Fruit fly (Drosophila melanogaster) whole organism, embryonic: Measurements from ENCODE around the gene ssp3.
A peak's percentile ranks its signal among the peaks of the same experiment; 100 is the strongest.

ENCODE experiments used
- CG1024 ChIP-seq: fragments of 200-800 bp; sonication (Bioruptor generic); IDR thresholded peaks from 2 replicates; pipeline ENCODE4 v1.3.6; 2022; ENCODE audit warnings: missing biosample characterization, missing genetic modification characterization
- CG11696 ChIP-seq: fragments of 200-800 bp; sonication (Bioruptor generic); IDR thresholded peaks from 2 replicates; pipeline ENCODE4 v1.3.6; 2022; ENCODE audit warnings: missing biosample characterization, missing genetic modification characterization
- CG12155 ChIP-seq: fragments of 200-800 bp; sonication (Bioruptor generic); optimal IDR thresholded peaks from 3 replicates; lab custom pipeline; 2016; ENCODE audit warnings: missing biosample characterization, missing genetic modification characterization
- CG12769 ChIP-seq: fragments of 200-800 bp; sonication (Bioruptor generic); optimal IDR thresholded peaks from 2 replicates; lab custom pipeline; 2019; ENCODE audit warnings: missing biosample characterization, mild to moderate bottlenecking, missing genetic modification characterization, moderate library complexity
- CG15514 ChIP-seq: fragments of 200-800 bp; sonication (Bioruptor generic); optimal IDR thresholded peaks from 3 replicates; lab custom pipeline; 2017; ENCODE audit warnings: missing biosample characterization, missing genetic modification characterization, mild to moderate bottlenecking, moderate library complexity, missing genetic modification reagents
- CG1602 ChIP-seq: fragments of 200-800 bp; sonication (Bioruptor generic); optimal IDR thresholded peaks from 3 replicates; lab custom pipeline; 2016; ENCODE audit warnings: missing biosample characterization, missing genetic modification characterization
- CG16863 ChIP-seq: fragments of 200-800 bp; sonication (Bioruptor generic); optimal IDR thresholded peaks from 3 replicates; lab custom pipeline; 2016; ENCODE audit warnings: missing biosample characterization, missing genetic modification characterization
- CG17328 ChIP-seq: fragments of 200-800 bp; sonication (Bioruptor generic); IDR thresholded peaks from 2 replicates; pipeline ENCODE4 v1.3.6; 2022; ENCODE audit warnings: missing biosample characterization, missing genetic modification characterization
- CG17359 ChIP-seq: fragments of 200-800 bp; sonication (Bioruptor generic); optimal IDR thresholded peaks from 3 replicates; lab custom pipeline; 2018; ENCODE audit warnings: missing biosample characterization, mild to moderate bottlenecking, missing genetic modification characterization, moderate library complexity
- CG2129 ChIP-seq: fragments of 200-800 bp; sonication (Bioruptor generic); IDR thresholded peaks from 2 replicates; pipeline ENCODE4 v1.3.6; 2022; ENCODE audit warnings: missing biosample characterization, missing genetic modification characterization; ENCODE audit not compliant: partially characterized antibody
- CG31441 ChIP-seq: fragments of 200-800 bp; sonication (Bioruptor generic); IDR thresholded peaks from 2 replicates; pipeline ENCODE4 v1.3.6; 2022; ENCODE audit warnings: missing biosample characterization, missing genetic modification characterization
- CG3407 ChIP-seq: fragments of 200-800 bp; sonication (Bioruptor generic); optimal IDR thresholded peaks from 2 replicates; lab custom pipeline; 2018; ENCODE audit warnings: missing biosample characterization, mild to moderate bottlenecking, missing genetic modification characterization
- CG4617 ChIP-seq: fragments of 200-800 bp; sonication (Bioruptor generic); optimal IDR thresholded peaks from 3 replicates; lab custom pipeline; 2016; ENCODE audit warnings: missing biosample characterization, missing genetic modification characterization, borderline replicate concordance
- CG4707 ChIP-seq: fragments of 200-800 bp; sonication (Bioruptor generic); optimal IDR thresholded peaks from 2 replicates; lab custom pipeline; 2018; ENCODE audit warnings: missing biosample characterization, mild to moderate bottlenecking, missing genetic modification characterization, moderate library complexity
- CG6791 ChIP-seq: fragments of 200-800 bp; sonication (Bioruptor generic); IDR thresholded peaks from 3 replicates; pipeline ENCODE4 v1.3.6; 2022; ENCODE audit warnings: missing biosample characterization, missing genetic modification characterization; ENCODE audit not compliant: partially characterized antibody
- CG7928 ChIP-seq: fragments of 200-800 bp; sonication (Bioruptor generic); optimal IDR thresholded peaks from 2 replicates; lab custom pipeline; 2017; ENCODE audit warnings: missing biosample characterization, mild to moderate bottlenecking, missing genetic modification characterization
- CG8924 ChIP-seq: fragments of 200-800 bp; optimal IDR thresholded peaks from 3 replicates; lab custom pipeline; 2019; ENCODE audit warnings: missing biosample characterization, mild to moderate bottlenecking, missing genetic modification characterization, moderate library complexity
- CG9932 ChIP-seq: fragments of 200-800 bp; sonication (Bioruptor generic); IDR thresholded peaks from 2 replicates; pipeline ENCODE4 v1.3.6; 2022; ENCODE audit warnings: missing biosample characterization, missing genetic modification characterization
- Dbx ChIP-seq: fragments of 200-800 bp; sonication (Bioruptor generic); IDR thresholded peaks from 3 replicates; pipeline ENCODE4 v1.3.6; 2022; ENCODE audit warnings: missing biosample characterization, missing genetic modification characterization
- Dref ChIP-seq: fragments of 200-800 bp; sonication (Bioruptor generic); IDR thresholded peaks from 2 replicates; pipeline ENCODE4 v1.3.6; 2022; ENCODE audit warnings: missing biosample characterization, missing genetic modification characterization
- Drgx ChIP-seq: fragments of 200-800 bp; sonication (Bioruptor generic); IDR thresholded peaks from 2 replicates; pipeline ENCODE4 v1.3.6; 2022; ENCODE audit warnings: missing biosample characterization, missing genetic modification characterization
- Ets65A ChIP-seq: fragments of 200-800 bp; sonication (Bioruptor generic); peaks from one replicate; lab custom pipeline; 2016; ENCODE audit warnings: missing biosample characterization, missing genetic modification characterization
- H2.0 ChIP-seq: fragments of 200-800 bp; sonication (Bioruptor generic); IDR thresholded peaks from 2 replicates; pipeline ENCODE4 v1.3.6; 2022; ENCODE audit warnings: missing biosample characterization, missing genetic modification characterization
- HmgZ ChIP-seq: fragments of 200-800 bp; sonication (Bioruptor generic); optimal IDR thresholded peaks from 2 replicates; lab custom pipeline; 2018; ENCODE audit warnings: missing biosample characterization, mild to moderate bottlenecking, missing genetic modification characterization
- Hr3 ChIP-seq: fragments of 200-800 bp; sonication (Bioruptor generic); optimal IDR thresholded peaks from 3 replicates; lab custom pipeline; 2016; ENCODE audit warnings: missing biosample characterization, missing genetic modification characterization
- Lim3 ChIP-seq: fragments of 200-800 bp; sonication (Bioruptor generic); IDR thresholded peaks from 2 replicates; pipeline ENCODE4 v1.3.6; 2022; ENCODE audit warnings: missing biosample characterization, missing genetic modification characterization
- Mad ChIP-seq: fragments of 200-800 bp; sonication (Bioruptor generic); optimal IDR thresholded peaks from 2 replicates; lab custom pipeline; 2016; ENCODE audit warnings: missing biosample characterization, missing genetic modification characterization
- Max ChIP-seq: fragments of 200-800 bp; sonication (Bioruptor generic); optimal IDR thresholded peaks from 2 replicates; lab custom pipeline; 2016; ENCODE audit warnings: missing biosample characterization, mild to moderate bottlenecking, missing genetic modification characterization
- Med ChIP-seq: fragments of 200-800 bp; sonication (Bioruptor generic); peaks from one replicate; lab custom pipeline; 2016; ENCODE audit warnings: missing biosample characterization, missing genetic modification characterization, mild to moderate bottlenecking, inconsistent platforms, moderate library complexity
- Six4 ChIP-seq: fragments of 200-800 bp; sonication (Bioruptor generic); optimal IDR thresholded peaks from 2 replicates; lab custom pipeline; 2016; ENCODE audit warnings: missing biosample characterization, missing genetic modification characterization
- Ssrp ChIP-seq: fragments of 200-800 bp; sonication (Bioruptor generic); optimal IDR thresholded peaks from 2 replicates; lab custom pipeline; 2018; ENCODE audit warnings: missing biosample characterization, mild to moderate bottlenecking, missing genetic modification characterization, moderate library complexity
- Tbp ChIP-seq: fragments of >200 bp; optimal IDR thresholded peaks from 2 replicates; lab custom pipeline; 2018; ENCODE audit warnings: missing biosample characterization, missing genetic modification characterization
- Trl ChIP-seq, 3 experiments: fragments of >200 bp in 2 of 3; fragments of 200-800 bp in 1 of 3; sonication (Bioruptor generic) in 1 of 3; optimal IDR thresholded peaks; 2 replicates in 1 of 3; 3 replicates in 2 of 3; lab custom pipeline; 2016 to 2017; ENCODE audit warnings: missing biosample characterization in 1 of 3, missing genetic modification characterization in 1 of 3
- Vsx1 ChIP-seq: fragments of 200-800 bp; sonication (Bioruptor generic); optimal IDR thresholded peaks from 2 replicates; lab custom pipeline; 2017; ENCODE audit warnings: missing biosample characterization, mild to moderate bottlenecking, missing genetic modification characterization, missing genetic modification reagents
- aop ChIP-seq: fragments of 200-800 bp; sonication (Bioruptor generic); IDR thresholded peaks from 2 replicates; pipeline ENCODE4 v1.3.6; 2022; ENCODE audit warnings: missing biosample characterization, missing genetic modification characterization
- bab2 ChIP-seq: fragments of 200-800 bp; sonication (Bioruptor generic); optimal IDR thresholded peaks from 2 replicates; lab custom pipeline; 2016; ENCODE audit warnings: missing biosample characterization, missing genetic modification characterization
- bowl ChIP-seq: fragments of 200-800 bp; sonication (Bioruptor generic); IDR thresholded peaks from 2 replicates; pipeline ENCODE4 v1.3.6; 2022; ENCODE audit warnings: missing biosample characterization, missing genetic modification characterization
- cas ChIP-seq: fragments of 200-800 bp; sonication (Bioruptor generic); IDR thresholded peaks from 2 replicates; pipeline ENCODE4 v1.3.6; 2022; ENCODE audit warnings: missing biosample characterization, missing genetic modification characterization
- chm ChIP-seq: fragments of 200-800 bp; sonication (Bioruptor generic); IDR thresholded peaks from 2 replicates; pipeline ENCODE4 v1.3.6; 2022; ENCODE audit warnings: missing biosample characterization, missing genetic modification characterization
- dpn ChIP-seq, 2 experiments: fragments of 200-800 bp; sonication (Bioruptor generic); optimal IDR thresholded peaks; 3 replicates each; lab custom pipeline; 2016; ENCODE audit warnings: missing biosample characterization in 2 of 2, missing genetic modification characterization in 2 of 2
- gce ChIP-seq: fragments of 200-800 bp; sonication (Bioruptor generic); IDR thresholded peaks from 3 replicates; pipeline ENCODE4 v1.3.6; 2022; ENCODE audit warnings: missing biosample characterization, missing genetic modification characterization
- hb ChIP-seq: fragments of 200-800 bp; sonication (Bioruptor generic); IDR thresholded peaks from 3 replicates; pipeline ENCODE4 v1.3.6; 2022; ENCODE audit warnings: missing biosample characterization, missing genetic modification characterization; ENCODE audit not compliant: partially characterized antibody
- knrl ChIP-seq: fragments of 200-800 bp; sonication (Bioruptor generic); IDR thresholded peaks from 3 replicates; pipeline ENCODE4 v1.3.6; 2022; ENCODE audit warnings: missing biosample characterization, missing genetic modification characterization; ENCODE audit not compliant: partially characterized antibody
- onecut ChIP-seq: fragments of 200-800 bp; sonication (Bioruptor generic); IDR thresholded peaks from 2 replicates; pipeline ENCODE4 v1.3.6; 2022; ENCODE audit warnings: missing biosample characterization, missing genetic modification characterization
- ranshi ChIP-seq: fragments of 200-800 bp; sonication (Bioruptor generic); IDR thresholded peaks from 2 replicates; pipeline ENCODE4 v1.3.6; 2022; ENCODE audit warnings: missing biosample characterization, missing genetic modification characterization
- slou ChIP-seq: fragments of 200-800 bp; sonication (Bioruptor generic); optimal IDR thresholded peaks from 3 replicates; lab custom pipeline; 2016; ENCODE audit warnings: missing biosample characterization, missing genetic modification characterization
- sug ChIP-seq: fragments of 200-800 bp; optimal IDR thresholded peaks from 2 replicates; lab custom pipeline; 2019; ENCODE audit warnings: missing biosample characterization, mild to moderate bottlenecking, missing genetic modification characterization, moderate library complexity
- tx ChIP-seq: fragments of 200-800 bp; sonication (Bioruptor generic); optimal IDR thresholded peaks from 2 replicates; lab custom pipeline; 2016; ENCODE audit warnings: missing biosample characterization, missing genetic modification characterization
- usp ChIP-seq: fragments of >200 bp; optimal IDR thresholded peaks from 2 replicates; lab custom pipeline; 2017; ENCODE audit warnings: missing biosample characterization, missing genetic modification characterization
- vfl ChIP-seq: fragments of 200-800 bp; sonication (Bioruptor generic); optimal IDR thresholded peaks from 2 replicates; lab custom pipeline; 2016; ENCODE audit warnings: missing biosample characterization, missing genetic modification characterization
- yki ChIP-seq: fragments of >200 bp; optimal IDR thresholded peaks from 3 replicates; lab custom pipeline; 2018
- zfh2 ChIP-seq: fragments of 200-800 bp; sonication (Bioruptor generic); optimal IDR thresholded peaks from 2 replicates; lab custom pipeline; 2016; ENCODE audit warnings: missing biosample characterization, missing genetic modification characterization

The ssp3 gene

DNA sequence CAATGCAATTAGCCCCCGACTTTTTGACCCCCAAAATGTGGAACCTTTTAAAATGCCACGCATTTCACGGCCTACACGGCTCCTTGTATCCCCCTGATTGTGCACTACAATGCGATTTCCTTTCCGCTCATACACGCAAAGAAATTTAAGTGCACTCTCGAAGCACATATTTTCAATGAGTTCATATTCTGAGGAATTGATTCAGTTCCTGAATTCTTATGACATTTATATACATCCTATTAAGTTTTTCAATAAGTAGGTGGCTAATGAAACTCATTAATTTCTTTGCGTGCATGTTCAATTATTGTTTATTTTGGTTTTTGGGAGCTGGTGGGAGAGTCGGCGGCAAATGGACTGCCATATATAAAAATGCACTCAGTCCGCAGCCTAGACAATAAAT is 44.5 kb downstream of the ssp3 start (continued):
- TF ChIP-seq CG15514 (no peak), onecut (no peak; the same call in 1 of the 2 replicates), knrl (no peak), CG17328 (GFP tag; lab: Robert Waterston, UW) (peak; percentile 86), H2.0 (GFP tag; lab: Robert Waterston, UW) (0 out of 2 replicates have a peak, but pooled peaks have one; percentile 42), CG3407 (GFP tag; lab: Kevin White, UChicago) (peak; percentile 73), Hr3 (GFP tag; lab: Kevin White, UChicago) (peak; percentile 59), Med (GFP tag; lab: Kevin White, UChicago) (peak; percentile 89), zfh2 (GFP tag; lab: Kevin White, UChicago) (no peak), Vsx1 (GFP tag; lab: Kevin White, UChicago) (peak; percentile 53), yki (no peak), CG4617 (GFP tag; lab: Kevin White, UChicago) (no peak), usp (no peak), Lim3 (GFP tag; lab: Robert Waterston, UW) (no peak), tx (GFP tag; lab: Kevin White, UChicago) (peak; percentile 5), Ssrp (tag; lab: Kevin White, UChicago) (peak; percentile 81), Dref (GFP tag; lab: Robert Waterston, UW) (no peak), CG17359 (peak; percentile 70), hb (GFP tag; lab: Robert Waterston, UW) (no peak), Ets65A (GFP tag; lab: Kevin White, UChicago) (peak; percentile 95), CG6791 (GFP tag; lab: Robert Waterston, UW) (no peak), Tbp (GFP tag; lab: Kevin White, UChicago) (no peak), Max (peak; percentile 34), Six4 (GFP tag; lab: Kevin White, UChicago) (peak; percentile 66), HmgZ (no peak), CG1024 (GFP tag; lab: Robert Waterston, UW) (peak; percentile 70), CG7928 (GFP tag; lab: Kevin White, UChicago) (no peak), Mad (GFP tag; lab: Kevin White, UChicago) (peak; percentile 31), Drgx (GFP tag; lab: Robert Waterston, UW) (no peak), CG16863 (GFP tag; lab: Kevin White, UChicago) (peak; percentile 61), sug (tag; lab: Kevin White, UChicago) (no peak), bab2 (GFP tag; lab: Kevin White, UChicago) (peak; percentile 74), CG2129 (no peak), Trl (optimal IDR thresholded peaks at IDR 0.05; lab: Kevin White, UChicago) (no peak), Trl (GFP tag; optimal IDR thresholded peaks at IDR 0.05; lab: Kevin White, UChicago) (peak; percentile 50), dpn (GFP tag; optimal IDR thresholded peaks at IDR 0.05; lab: Kevin White, UChicago) (peak; percentile 43 to 53), cas (GFP tag; lab: Robert Waterston, UW) (no peak), CG12769 (tag; lab: Kevin White, UChicago) (peak; percentile 19), CG11696 (GFP tag; lab: Robert Waterston, UW) (0 out of 2 replicates have a peak, but pooled peaks have one; percentile 47), CG8924 (tag; lab: Kevin White, UChicago) (peak; percentile 64), gce (GFP tag; lab: Robert Waterston, UW) (peak; percentile 36; the same call in 2 of the 3 replicates), ranshi (GFP tag; lab: Robert Waterston, UW) (peak; percentile 45; the same call in 1 of the 2 replicates), chm (GFP tag; lab: Robert Waterston, UW) (peak; percentile 60; the same call in 1 of the 2 replicates), CG12155 (peak; percentile 45), CG1602 (peak; percentile 60), bowl (GFP tag; lab: Robert Waterston, UW) (no peak), CG9932 (GFP tag; lab: Robert Waterston, UW) (no peak), slou (GFP tag; lab: Kevin White, UChicago) (peak; percentile 43), aop (no peak), CG31441 (GFP tag; lab: Robert Waterston, UW) (peak; percentile 52; the same call in 1 of the 2 replicates), CG4707 (GFP tag; lab: Kevin White, UChicago) (peak; percentile 71), vfl (GFP tag; lab: Kevin White, UChicago) (no peak), Dbx (GFP tag; lab: Robert Waterston, UW) (no peak)
